Worm (Caenorhabditis elegans) whole organism, L1 larva: Measurements from ENCODE around the gene coq-3.
A peak's percentile ranks its signal among the peaks of the same experiment; 100 is the strongest.

Experiments used
- C16A3.4 ChIP-seq: fragments of 150-350 bp; optimal IDR thresholded peaks from 2 replicates; lab custom pipeline; 2014; ENCODE audit warnings: missing biosample characterization, missing genetic modification characterization
- aha-1 ChIP-seq: fragments of 150-350 bp; optimal IDR thresholded peaks from 2 replicates; lab custom pipeline; 2014; ENCODE audit warnings: missing biosample characterization, missing genetic modification characterization
- blmp-1 ChIP-seq: fragments of 150-350 bp; optimal IDR thresholded peaks from 2 replicates; lab custom pipeline; 2014; ENCODE audit warnings: missing biosample characterization, missing genetic modification characterization
- ceh-63 ChIP-seq: fragments of 200-800 bp; sonication (Bioruptor generic); optimal IDR thresholded peaks from 2 replicates; lab custom pipeline; 2018; ENCODE audit warnings: mild to moderate bottlenecking, missing genetic modification characterization, missing compliant biosample characterization
- ceh-82 ChIP-seq, 3 experiments: fragments of 150-350 bp in 1 of 3; sonication (generic microtip) in 2 of 3; optimal IDR thresholded peaks; 2 replicates each; lab custom pipeline; 2014 to 2017; ENCODE audit warnings: missing biosample characterization in 3 of 3, missing genetic modification characterization in 3 of 3
- ceh-88 ChIP-seq: fragments of 200-800 bp; sonication (Bioruptor generic); IDR thresholded peaks from 2 replicates; pipeline ENCODE4 v1.3.6; 2022; ENCODE audit warnings: missing genetic modification characterization, missing compliant biosample characterization
- ceh-90 ChIP-seq: sonication (generic microtip); optimal IDR thresholded peaks from 2 replicates; lab custom pipeline; 2016; ENCODE audit warnings: missing genetic modification characterization, missing compliant biosample characterization
- ces-1 ChIP-seq: fragments of 150-350 bp; optimal IDR thresholded peaks from 2 replicates; lab custom pipeline; 2014; ENCODE audit warnings: missing biosample characterization, missing genetic modification reagents, missing genetic modification characterization
- dpl-1 ChIP-seq, 3 experiments: fragments of 150-350 bp in 2 of 3; sonication (generic microtip) in 1 of 3; optimal IDR thresholded peaks; 2 replicates each; lab custom pipeline; 2014 to 2017; ENCODE audit warnings: missing biosample characterization in 3 of 3, missing genetic modification characterization in 3 of 3, missing genetic modification reagents in 3 of 3
- dsc-1 ChIP-seq: sonication (generic microtip); optimal IDR thresholded peaks from 2 replicates; lab custom pipeline; 2016; ENCODE audit warnings: mild to moderate bottlenecking, missing genetic modification characterization, missing compliant biosample characterization
- egl-13 ChIP-seq: sonication (generic microtip); optimal IDR thresholded peaks from 2 replicates; lab custom pipeline; 2016; ENCODE audit warnings: missing genotype, missing genetic modification reagents, missing genetic modification characterization, missing compliant biosample characterization
- egl-27 ChIP-seq, 2 experiments: fragments of 150-350 bp in 1 of 2; sonication (generic microtip); optimal IDR thresholded peaks; 3 replicates each; lab custom pipeline; 2017 to 2018; ENCODE audit warnings: missing biosample characterization in 2 of 2, missing genetic modification characterization in 2 of 2, missing genetic modification reagents in 2 of 2
- elt-2 ChIP-seq: sonication (generic microtip); optimal IDR thresholded peaks from 2 replicates; lab custom pipeline; 2016; ENCODE audit warnings: missing genetic modification characterization, mild to moderate bottlenecking, inconsistent platforms, missing compliant biosample characterization, missing genetic modification reagents
- fkh-10 ChIP-seq: sonication (generic microtip); optimal IDR thresholded peaks from 2 replicates; lab custom pipeline; 2017; ENCODE audit warnings: missing biosample characterization, missing genetic modification reagents, missing genetic modification characterization
- fkh-4 ChIP-seq: sonication (generic microtip); optimal IDR thresholded peaks from 2 replicates; lab custom pipeline; 2016; ENCODE audit warnings: missing compliant biosample characterization, missing genetic modification characterization, borderline replicate concordance
- fkh-8 ChIP-seq: sonication (generic microtip); optimal IDR thresholded peaks from 2 replicates; lab custom pipeline; 2016; ENCODE audit warnings: mild to moderate bottlenecking, missing genetic modification characterization, missing compliant biosample characterization
- grh-1 ChIP-seq: fragments of 200-800 bp; sonication (Bioruptor generic); IDR thresholded peaks from 2 replicates; pipeline ENCODE4 v1.3.6; 2022; ENCODE audit warnings: missing genetic modification reagents, missing genetic modification characterization, missing compliant biosample characterization
- irx-1 ChIP-seq: sonication (generic microtip); optimal IDR thresholded peaks from 2 replicates; lab custom pipeline; 2016; ENCODE audit warnings: missing genetic modification characterization, missing compliant biosample characterization
- isw-1 ChIP-seq: fragments of 200-800 bp; sonication (Bioruptor generic); IDR thresholded peaks from 2 replicates; pipeline ENCODE4 v1.3.6; 2022; ENCODE audit warnings: missing genetic modification characterization, missing compliant biosample characterization
- lir-3 ChIP-seq: sonication (generic microtip); optimal IDR thresholded peaks from 2 replicates; lab custom pipeline; 2016; ENCODE audit warnings: mild to moderate bottlenecking, missing genetic modification characterization, moderate library complexity, missing compliant biosample characterization; ENCODE audit not compliant: poor library complexity
- mdl-1 ChIP-seq, 2 experiments: fragments of 150-350 bp; optimal IDR thresholded peaks; 2 replicates each; lab custom pipeline; 2014 to 2017; ENCODE audit warnings: missing biosample characterization in 2 of 2, missing genetic modification characterization in 2 of 2, inconsistent platforms in 1 of 2
- mef-2 ChIP-seq: fragments of 150-350 bp; optimal IDR thresholded peaks from 2 replicates; lab custom pipeline; 2014; ENCODE audit warnings: missing biosample characterization, missing genetic modification characterization
- mep-1 ChIP-seq: fragments of 150-350 bp; optimal IDR thresholded peaks from 2 replicates; lab custom pipeline; 2014; ENCODE audit warnings: missing biosample characterization, missing genetic modification characterization
- nhr-19 ChIP-seq: fragments of 200-800 bp; sonication (Bioruptor generic); conservative IDR thresholded peaks from 2 replicates; pipeline ENCODE4 v1.3.6; 2022; ENCODE audit warnings: missing genetic modification characterization, missing compliant biosample characterization
- nhr-20 ChIP-seq: sonication (generic microtip); optimal IDR thresholded peaks from 2 replicates; lab custom pipeline; 2016; ENCODE audit warnings: mild to moderate bottlenecking, missing genetic modification characterization, missing compliant biosample characterization
- nhr-71 ChIP-seq: sonication (generic microtip); optimal IDR thresholded peaks from 2 replicates; lab custom pipeline; 2016; ENCODE audit warnings: mild to moderate bottlenecking, missing genetic modification characterization, moderate library complexity, missing compliant biosample characterization
- nhr-85 ChIP-seq: sonication (generic microtip); peaks from one replicate; lab custom pipeline; 2016; ENCODE audit warnings: missing genetic modification characterization, inconsistent platforms, missing compliant biosample characterization
- pag-3 ChIP-seq: sonication (generic microtip); optimal IDR thresholded peaks from 2 replicates; lab custom pipeline; 2017; ENCODE audit warnings: missing genetic modification characterization, mild to moderate bottlenecking, missing compliant biosample characterization, antibody characterized with exemption, borderline replicate concordance; ENCODE audit not compliant: insufficient read depth
- pax-3 ChIP-seq: fragments of 200-800 bp; sonication (Bioruptor generic); optimal IDR thresholded peaks from 2 replicates; lab custom pipeline; 2018; ENCODE audit warnings: mild to moderate bottlenecking, missing genetic modification characterization, moderate library complexity, missing compliant biosample characterization
- snu-23 ChIP-seq: sonication (generic microtip); optimal IDR thresholded peaks from 2 replicates; lab custom pipeline; 2016; ENCODE audit warnings: missing genetic modification characterization, missing compliant biosample characterization
- sox-4 ChIP-seq: sonication (generic microtip); optimal IDR thresholded peaks from 2 replicates; lab custom pipeline; 2016; ENCODE audit warnings: missing genetic modification characterization, missing compliant biosample characterization
- swsn-7 ChIP-seq: sonication (generic microtip); optimal IDR thresholded peaks from 2 replicates; lab custom pipeline; 2016; ENCODE audit warnings: missing genetic modification characterization, missing compliant biosample characterization
- tbx-2 ChIP-seq: sonication (generic microtip); optimal IDR thresholded peaks from 2 replicates; lab custom pipeline; 2016; ENCODE audit warnings: missing genetic modification characterization, missing compliant biosample characterization
- tlp-1 ChIP-seq: fragments of 150-350 bp; optimal IDR thresholded peaks from 2 replicates; lab custom pipeline; 2014; ENCODE audit warnings: missing biosample characterization, missing genetic modification characterization
- unc-62 ChIP-seq: fragments of 150-350 bp; optimal IDR thresholded peaks from 2 replicates; lab custom pipeline; 2014; ENCODE audit warnings: missing biosample characterization, missing genetic modification reagents, missing genetic modification characterization
- unc-86 ChIP-seq: sonication (generic microtip); optimal IDR thresholded peaks from 2 replicates; lab custom pipeline; 2016; ENCODE audit warnings: missing genetic modification characterization, missing compliant biosample characterization
- unc-98 ChIP-seq: fragments of 200-800 bp; sonication (Bioruptor generic); IDR thresholded peaks from 2 replicates; pipeline ENCODE4 v1.3.6; 2022; ENCODE audit warnings: missing genetic modification characterization, missing compliant biosample characterization
- xbp-1 ChIP-seq: sonication (generic microtip); optimal IDR thresholded peaks from 2 replicates; lab custom pipeline; 2016; ENCODE audit warnings: missing genetic modification characterization, missing compliant biosample characterization
- ztf-4 ChIP-seq: fragments of 150-350 bp; optimal IDR thresholded peaks from 2 replicates; lab custom pipeline; 2014; ENCODE audit warnings: missing biosample characterization, missing genetic modification characterization

The coq-3 gene

DNA sequence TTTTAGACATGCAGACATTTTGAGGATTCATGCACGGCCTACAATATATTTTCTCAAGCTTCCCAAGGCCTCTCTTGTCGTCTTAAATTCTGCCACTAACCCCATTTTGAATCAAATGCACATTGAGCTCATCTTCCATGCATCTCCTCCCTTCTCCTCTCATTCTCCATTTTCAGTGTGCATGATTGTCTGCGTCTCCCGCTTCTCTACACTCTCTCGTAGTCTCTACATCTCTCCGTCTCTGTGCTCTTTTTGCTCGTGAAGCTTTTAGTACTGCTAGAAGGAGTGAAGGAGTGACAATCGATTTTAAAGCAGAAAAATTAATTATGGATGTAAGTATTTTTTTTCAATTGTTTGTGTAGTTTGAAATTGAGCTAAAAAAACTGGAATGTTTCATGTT lies 40.8 kb upstream of the coq-3 start, which contains the start of gene Y57G11C.22 (continued):
- TF ChIP-seq ceh-88 (GFP tag; lab: Robert Waterston, UW) (no peak), fkh-4 (tag; lab: Kevin White, UChicago) (no peak), nhr-20 (tag; lab: Kevin White, UChicago) (peak; percentile 5), dpl-1 (GFP tag; optimal IDR thresholded peaks at IDR 0.05; lab: Kevin White, UChicago) (peak in 1 of 3 experiments; percentile 26), snu-23 (peak; percentile 62), mep-1 (peak; percentile 44), ces-1 (GFP tag; lab: Kevin White, UChicago) (no peak), tbx-2 (tag; lab: Kevin White, UChicago) (peak; percentile 39), pax-3 (tag; lab: Kevin White, UChicago) (peak; percentile 5), nhr-19 (GFP tag; lab: Robert Waterston, UW) (peak; percentile 29), nhr-71 (tag; lab: Kevin White, UChicago) (peak; percentile 63), fkh-10 (GFP tag; lab: Kevin White, UChicago) (no peak), aha-1 (tag; lab: Kevin White, UChicago) (no peak), fkh-8 (tag; lab: Kevin White, UChicago) (peak; percentile 39), mdl-1 (tag; optimal IDR thresholded peaks at IDR 0.05; lab: Kevin White, UChicago) (no peak), swsn-7 (tag; lab: Kevin White, UChicago) (peak; percentile 72), sox-4 (tag; lab: Kevin White, UChicago) (peak; percentile 14), xbp-1 (tag; lab: Kevin White, UChicago) (peak; percentile 36), blmp-1 (tag; lab: Kevin White, UChicago) (no peak), pag-3 (tag; lab: Kevin White, UChicago) (no peak), ceh-63 (no peak), dsc-1 (tag; lab: Kevin White, UChicago) (peak; percentile 79), C16A3.4 (tag; lab: Kevin White, UChicago) (no peak), ztf-4 (tag; lab: Kevin White, UChicago) (no peak), mef-2 (tag; lab: Kevin White, UChicago) (no peak), grh-1 (GFP tag; lab: Robert Waterston, UW) (no peak), elt-2 (tag; lab: Kevin White, UChicago) (no peak), isw-1 (no peak; the same call in 1 of the 2 replicates), unc-98 (GFP tag; lab: Robert Waterston, UW) (no peak)

DNA sequence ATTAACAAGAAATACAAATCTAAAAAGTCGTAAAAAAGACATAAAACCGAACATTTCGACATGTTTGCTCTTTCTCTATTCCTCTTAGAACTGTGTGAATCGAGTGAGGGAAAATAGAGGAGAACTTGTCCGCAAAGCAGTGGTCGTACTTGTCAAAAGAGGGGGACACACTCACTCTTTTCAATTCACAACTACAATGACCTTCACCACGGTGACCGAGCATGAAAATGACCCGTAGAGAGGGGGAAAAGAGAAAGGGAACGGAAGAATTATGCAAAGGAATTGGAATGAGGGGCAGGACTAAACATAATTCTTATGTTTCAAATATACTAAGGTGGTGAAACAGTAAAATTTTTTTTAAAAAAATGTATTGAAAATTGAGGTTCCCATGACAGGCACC lies 37.4 kb upstream of the coq-3 start:
- peak; percentile 34 for TF ChIP-seq mep-1
- TF ChIP-seq nhr-85 (tag; lab: Kevin White, UChicago) = peak; percentile 57
- no peak for TF ChIP-seq unc-86 (tag; lab: Kevin White, UChicago)
- no peak for TF ChIP-seq irx-1 (tag; lab: Kevin White, UChicago)
- no peak for TF ChIP-seq snu-23
- TF ChIP-seq ces-1 (GFP tag; lab: Kevin White, UChicago) = no peak
- TF ChIP-seq blmp-1 (tag; lab: Kevin White, UChicago) = peak; percentile 65
- TF ChIP-seq unc-62 (GFP tag; lab: Kevin White, UChicago) = no peak
- TF ChIP-seq egl-13 (tag; lab: Kevin White, UChicago) = no peak
- TF ChIP-seq egl-27 (tag; optimal IDR thresholded peaks at IDR 0.05; lab: Kevin White, UChicago) = no peak

DNA sequence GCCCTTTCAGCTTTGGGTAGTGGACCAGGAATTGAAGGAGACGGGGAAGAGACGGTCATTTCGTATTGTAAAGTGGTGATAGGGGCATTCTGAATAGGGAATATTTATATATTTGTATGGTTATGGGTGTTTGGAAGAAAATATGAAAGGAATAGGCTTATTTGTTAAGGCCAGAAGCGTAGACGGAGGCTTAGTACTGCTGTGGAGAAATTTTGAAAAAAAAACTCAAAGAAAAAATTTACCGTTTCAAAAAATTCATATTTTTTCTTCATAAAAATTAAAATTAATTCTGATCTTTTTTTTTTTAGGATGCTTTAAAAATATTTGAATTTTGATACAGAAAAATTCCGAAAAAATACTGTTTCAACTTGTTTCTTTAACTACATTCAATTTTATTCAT lies 32.9 kb upstream of the coq-3 start, which contains the start of gene hhat-2:
Gene hhat-2, minus strand, starts transcription at position 101 of the 400 bp plus-strand sequence.
- no peak for TF ChIP-seq unc-86 (tag; lab: Kevin White, UChicago)

DNA sequence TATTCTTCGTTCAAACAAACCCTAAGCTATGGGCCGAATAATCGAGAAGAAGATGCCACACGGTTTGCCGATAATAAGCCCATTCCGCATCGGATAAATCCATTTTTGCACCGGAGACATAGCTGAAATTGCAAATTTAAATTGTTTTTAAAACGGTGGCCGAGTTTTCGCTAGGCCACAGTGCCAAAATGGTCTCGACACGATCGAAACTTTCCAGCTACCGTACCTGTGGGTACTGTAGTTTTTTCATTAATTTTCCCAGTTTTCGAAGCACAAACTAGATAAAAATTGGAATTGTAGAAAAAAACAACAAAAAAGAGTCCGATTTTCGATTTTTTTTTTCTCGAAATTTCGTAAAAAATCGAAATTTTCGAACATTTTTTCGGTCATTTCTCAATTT lies 32.1 kb upstream of the coq-3 start:
- TF ChIP-seq ceh-82 (tag; optimal IDR thresholded peaks at IDR 0.05; lab: Kevin White, UChicago) (no peak), pag-3 (tag; lab: Kevin White, UChicago) (no peak), tlp-1 (tag; lab: Kevin White, UChicago) (no peak), C16A3.4 (tag; lab: Kevin White, UChicago) (no peak), mep-1 (no peak), ceh-90 (tag; lab: Kevin White, UChicago) (no peak), lir-3 (no peak)
